Fruit fly (Drosophila melanogaster) whole organism, embryonic: Measurements from ENCODE around the gene CG5846.

Experiments
- BtbVII ChIP-seq: fragments of 200-800 bp; sonication (Bioruptor generic); optimal IDR thresholded peaks from 3 replicates; lab custom pipeline; 2017; ENCODE audit warnings: missing biosample characterization, mild to moderate bottlenecking, missing genetic modification characterization
- CG10267 ChIP-seq: fragments of 200-800 bp; sonication (Bioruptor generic); optimal IDR thresholded peaks from 2 replicates; lab custom pipeline; 2018; ENCODE audit warnings: missing biosample characterization, mild to moderate bottlenecking, missing genetic modification characterization, moderate library complexity
- CG10543 ChIP-seq: fragments of 200-800 bp; sonication (Bioruptor generic); optimal IDR thresholded peaks from 3 replicates; lab custom pipeline; 2017; ENCODE audit warnings: missing biosample characterization, mild to moderate bottlenecking, missing genetic modification characterization, moderate library complexity
- CG11696 ChIP-seq: fragments of 200-800 bp; sonication (Bioruptor generic); IDR thresholded peaks from 2 replicates; pipeline ENCODE4 v1.3.6; 2022; ENCODE audit warnings: missing biosample characterization, missing genetic modification characterization
- CG13296 ChIP-seq: fragments of 200-800 bp; sonication (Bioruptor generic); optimal IDR thresholded peaks from 3 replicates; lab custom pipeline; 2018; ENCODE audit warnings: missing biosample characterization, mild to moderate bottlenecking, missing genetic modification characterization
- CG13894 ChIP-seq: fragments of 200-800 bp; sonication (Bioruptor generic); optimal IDR thresholded peaks from 3 replicates; lab custom pipeline; 2018; ENCODE audit warnings: missing biosample characterization, mild to moderate bottlenecking, missing genetic modification characterization, moderate library complexity
- CG15073 ChIP-seq: fragments of 200-800 bp; sonication (Bioruptor generic); optimal IDR thresholded peaks from 2 replicates; lab custom pipeline; 2016; ENCODE audit warnings: missing biosample characterization, missing genetic modification characterization
- CG1603 ChIP-seq: fragments of 200-800 bp; sonication (Bioruptor generic); optimal IDR thresholded peaks from 2 replicates; lab custom pipeline; 2019; ENCODE audit warnings: missing biosample characterization, mild to moderate bottlenecking, missing genetic modification characterization, moderate library complexity
- CG18011 ChIP-seq: fragments of 200-800 bp; sonication (Bioruptor generic); optimal IDR thresholded peaks from 2 replicates; lab custom pipeline; 2017; ENCODE audit warnings: missing biosample characterization, missing genetic modification characterization, mild to moderate bottlenecking, moderate library complexity, missing genotype
- CG2678 ChIP-seq: fragments of 200-800 bp; sonication (Bioruptor generic); optimal IDR thresholded peaks from 3 replicates; lab custom pipeline; 2019; ENCODE audit warnings: missing biosample characterization, mild to moderate bottlenecking, missing genetic modification characterization, moderate library complexity
- CG2875 ChIP-seq: fragments of 200-800 bp; sonication (Bioruptor generic); optimal IDR thresholded peaks from 2 replicates; lab custom pipeline; 2017; ENCODE audit warnings: missing biosample characterization, mild to moderate bottlenecking, missing genetic modification characterization, missing genetic modification reagents
- CG34376 ChIP-seq: fragments of 200-800 bp; sonication (Bioruptor generic); optimal IDR thresholded peaks from 2 replicates; lab custom pipeline; 2018; ENCODE audit warnings: missing biosample characterization, mild to moderate bottlenecking, missing genetic modification characterization
- CG7963 ChIP-seq: fragments of 200-800 bp; sonication (Bioruptor generic); IDR thresholded peaks from 3 replicates; pipeline ENCODE4 v1.3.6; 2022; ENCODE audit warnings: missing biosample characterization, missing genetic modification characterization; ENCODE audit not compliant: partially characterized antibody
- CG8281 ChIP-seq: fragments of 200-800 bp; sonication (Bioruptor generic); optimal IDR thresholded peaks from 2 replicates; lab custom pipeline; 2018; ENCODE audit warnings: missing biosample characterization, mild to moderate bottlenecking, missing genetic modification characterization, moderate library complexity
- CrebB ChIP-seq: fragments of 200-800 bp; sonication (Bioruptor generic); optimal IDR thresholded peaks from 3 replicates; lab custom pipeline; 2018; ENCODE audit warnings: missing biosample characterization, mild to moderate bottlenecking, missing genetic modification characterization
- D ChIP-seq, 2 experiments: fragments of 200-800 bp in 1 of 2; fragments of >200 bp in 1 of 2; sonication (Bioruptor generic) in 1 of 2; optimal IDR thresholded peaks; 2 replicates in 1 of 2; 3 replicates in 1 of 2; lab custom pipeline; 2017; ENCODE audit warnings: mild to moderate bottlenecking in 1 of 2, missing biosample characterization in 1 of 2, missing genetic modification characterization in 1 of 2, missing genetic modification reagents in 1 of 2
- Ets65A ChIP-seq: fragments of 200-800 bp; sonication (Bioruptor generic); peaks from one replicate; lab custom pipeline; 2016; ENCODE audit warnings: missing biosample characterization, missing genetic modification characterization
- Fer3 ChIP-seq: fragments of 200-800 bp; sonication (Bioruptor generic); optimal IDR thresholded peaks from 2 replicates; lab custom pipeline; 2018; ENCODE audit warnings: missing biosample characterization, mild to moderate bottlenecking, missing genetic modification characterization, moderate library complexity
- GATAe ChIP-seq: fragments of 200-800 bp; sonication (Bioruptor generic); conservative IDR thresholded peaks from 2 replicates; pipeline ENCODE4 v1.3.6; 2022; ENCODE audit warnings: missing biosample characterization, missing genetic modification characterization
- HLH54F ChIP-seq: fragments of 200-800 bp; sonication (Bioruptor generic); optimal IDR thresholded peaks from 3 replicates; lab custom pipeline; 2016; ENCODE audit warnings: missing biosample characterization, missing genetic modification characterization
- Hr78 ChIP-seq, 2 experiments: fragments of 200-800 bp in 1 of 2; fragments of >200 bp in 1 of 2; sonication (Bioruptor generic) in 1 of 2; optimal IDR thresholded peaks; 2 replicates each; lab custom pipeline; 2017 to 2019; ENCODE audit warnings: missing biosample characterization in 2 of 2, missing genetic modification characterization in 2 of 2, mild to moderate bottlenecking in 1 of 2, moderate library complexity in 1 of 2
- Med ChIP-seq: fragments of 200-800 bp; sonication (Bioruptor generic); peaks from one replicate; lab custom pipeline; 2016; ENCODE audit warnings: missing biosample characterization, missing genetic modification characterization, mild to moderate bottlenecking, inconsistent platforms, moderate library complexity
- Pdp1 ChIP-seq, 2 experiments: fragments of 200-800 bp; sonication (Bioruptor generic); optimal IDR thresholded peaks; 3 replicates each; lab custom pipeline; 2016; ENCODE audit warnings: missing biosample characterization in 2 of 2, missing genetic modification characterization in 2 of 2, mild to moderate bottlenecking in 1 of 2, moderate library complexity in 1 of 2
- Stat92E ChIP-seq, 3 experiments: fragments of >200 bp in 2 of 3; fragments of 200-800 bp in 1 of 3; sonication (Bioruptor generic) in 1 of 3; optimal IDR thresholded peaks; 2 replicates each; lab custom pipeline; 2017 to 2019; ENCODE audit warnings: missing biosample characterization in 3 of 3, missing genetic modification characterization in 3 of 3, mild to moderate bottlenecking in 1 of 3, moderate library complexity in 1 of 3
- bsh ChIP-seq, 2 experiments: fragments of 200-800 bp; sonication (Bioruptor generic); optimal IDR thresholded peaks; 2 replicates each; lab custom pipeline; 2017 to 2018; ENCODE audit warnings: mild to moderate bottlenecking in 2 of 2, missing biosample characterization in 2 of 2, missing genetic modification characterization in 2 of 2, moderate library complexity in 1 of 2
- chinmo ChIP-seq: fragments of 200-800 bp; sonication (Bioruptor generic); IDR thresholded peaks from 4 replicates; pipeline ENCODE4 v1.3.6; 2022; ENCODE audit warnings: missing biosample characterization, missing genetic modification characterization; ENCODE audit not compliant: partially characterized antibody
- corto ChIP-seq: fragments of 200-800 bp; sonication (Bioruptor generic); optimal IDR thresholded peaks from 2 replicates; lab custom pipeline; 2016; ENCODE audit warnings: missing biosample characterization, mild to moderate bottlenecking, missing genetic modification characterization, moderate library complexity
- dati ChIP-seq: fragments of 200-800 bp; sonication (Bioruptor generic); IDR thresholded peaks from 2 replicates; pipeline ENCODE4 v1.3.6; 2022; ENCODE audit warnings: missing biosample characterization, missing genetic modification characterization
- disco-r ChIP-seq: fragments of 200-800 bp; sonication (Bioruptor generic); optimal IDR thresholded peaks from 2 replicates; lab custom pipeline; 2016; ENCODE audit warnings: missing biosample characterization, missing genetic modification characterization
- exex ChIP-seq: fragments of 200-800 bp; sonication (Bioruptor generic); optimal IDR thresholded peaks from 4 replicates; lab custom pipeline; 2018; ENCODE audit warnings: missing biosample characterization, mild to moderate bottlenecking, missing genetic modification characterization, moderate library complexity
- gcm ChIP-seq: fragments of 200-800 bp; sonication (Bioruptor generic); optimal IDR thresholded peaks from 2 replicates; lab custom pipeline; 2019; ENCODE audit warnings: missing biosample characterization, mild to moderate bottlenecking, missing genetic modification characterization, moderate library complexity
- grn ChIP-seq: fragments of 200-800 bp; sonication (Bioruptor generic); optimal IDR thresholded peaks from 3 replicates; lab custom pipeline; 2017; ENCODE audit warnings: missing biosample characterization, missing genetic modification characterization
- gro ChIP-seq: fragments of 200-800 bp; sonication (Bioruptor generic); optimal IDR thresholded peaks from 2 replicates; lab custom pipeline; 2016; ENCODE audit warnings: missing biosample characterization, missing genetic modification characterization
- ham ChIP-seq: fragments of 200-800 bp; sonication (Bioruptor generic); IDR thresholded peaks from 2 replicates; pipeline ENCODE4 v1.3.6; 2022; ENCODE audit warnings: missing biosample characterization, missing genetic modification characterization
- mirr ChIP-seq: fragments of 200-800 bp; sonication (Bioruptor generic); optimal IDR thresholded peaks from 3 replicates; lab custom pipeline; 2018; ENCODE audit warnings: missing biosample characterization, mild to moderate bottlenecking, missing genetic modification characterization
- nom ChIP-seq: fragments of 200-800 bp; sonication (Bioruptor generic); optimal IDR thresholded peaks from 2 replicates; lab custom pipeline; 2017; ENCODE audit warnings: missing biosample characterization, missing genetic modification characterization, mild to moderate bottlenecking, moderate library complexity, missing genetic modification reagents
- oc ChIP-seq: fragments of 200-800 bp; sonication (Bioruptor generic); optimal IDR thresholded peaks from 2 replicates; lab custom pipeline; 2018; ENCODE audit warnings: missing biosample characterization, mild to moderate bottlenecking, missing genetic modification characterization, moderate library complexity
- sd ChIP-seq: fragments of 200-800 bp; sonication (Bioruptor generic); optimal IDR thresholded peaks from 3 replicates; lab custom pipeline; 2018; ENCODE audit warnings: missing biosample characterization, mild to moderate bottlenecking, missing genetic modification characterization, moderate library complexity
- sug ChIP-seq: fragments of 200-800 bp; optimal IDR thresholded peaks from 2 replicates; lab custom pipeline; 2019; ENCODE audit warnings: missing biosample characterization, mild to moderate bottlenecking, missing genetic modification characterization, moderate library complexity
- toy ChIP-seq: fragments of 200-800 bp; sonication (Bioruptor generic); IDR thresholded peaks from 2 replicates; pipeline ENCODE4 v1.3.6; 2022; ENCODE audit warnings: missing biosample characterization, missing genetic modification characterization
- trh ChIP-seq: fragments of 200-800 bp; sonication (Bioruptor generic); optimal IDR thresholded peaks from 2 replicates; lab custom pipeline; 2016; ENCODE audit warnings: missing biosample characterization, missing genetic modification characterization
- wor ChIP-seq: fragments of 200-800 bp; sonication (Bioruptor generic); IDR thresholded peaks from 2 replicates; pipeline ENCODE4 v1.3.6; 2022; ENCODE audit warnings: missing biosample characterization, missing genetic modification characterization
- zf30C ChIP-seq: fragments of 200-800 bp; sonication (Bioruptor generic); optimal IDR thresholded peaks from 3 replicates; lab custom pipeline; 2018; ENCODE audit warnings: missing biosample characterization, mild to moderate bottlenecking, missing genetic modification characterization
- zfh1 ChIP-seq: fragments of 200-800 bp; sonication (Bioruptor generic); IDR thresholded peaks from 3 replicates; pipeline ENCODE4 v1.3.6; 2022; ENCODE audit warnings: missing biosample characterization, missing genetic modification characterization

Gene CG5846

DNA sequence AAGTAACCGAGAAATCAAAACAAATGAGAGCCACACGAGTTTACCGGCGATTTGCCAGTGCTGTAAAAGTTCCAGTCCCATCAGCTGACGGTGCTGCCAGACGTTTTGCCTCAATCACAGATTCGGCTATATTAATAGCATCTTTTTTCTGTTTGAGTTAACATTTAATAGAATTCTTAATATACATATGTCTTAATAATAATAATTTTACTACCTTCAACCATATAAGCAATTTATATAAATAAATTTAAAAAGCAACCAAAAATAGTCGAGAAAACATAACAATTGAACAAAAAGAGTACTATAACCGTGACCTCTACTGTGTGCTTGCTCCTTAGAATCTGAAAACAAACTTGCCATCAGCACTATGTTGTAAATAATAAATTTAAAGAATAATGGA is 2.9 kb downstream of the CG5846 start, which contains the start of the genes CG13126 and CG4709 (continued):
- TF ChIP-seq CG8281 (tag; lab: Kevin White, UChicago) (peak; percentile 76), CG2875 (GFP tag; lab: Kevin White, UChicago) (peak; percentile 77)

DNA sequence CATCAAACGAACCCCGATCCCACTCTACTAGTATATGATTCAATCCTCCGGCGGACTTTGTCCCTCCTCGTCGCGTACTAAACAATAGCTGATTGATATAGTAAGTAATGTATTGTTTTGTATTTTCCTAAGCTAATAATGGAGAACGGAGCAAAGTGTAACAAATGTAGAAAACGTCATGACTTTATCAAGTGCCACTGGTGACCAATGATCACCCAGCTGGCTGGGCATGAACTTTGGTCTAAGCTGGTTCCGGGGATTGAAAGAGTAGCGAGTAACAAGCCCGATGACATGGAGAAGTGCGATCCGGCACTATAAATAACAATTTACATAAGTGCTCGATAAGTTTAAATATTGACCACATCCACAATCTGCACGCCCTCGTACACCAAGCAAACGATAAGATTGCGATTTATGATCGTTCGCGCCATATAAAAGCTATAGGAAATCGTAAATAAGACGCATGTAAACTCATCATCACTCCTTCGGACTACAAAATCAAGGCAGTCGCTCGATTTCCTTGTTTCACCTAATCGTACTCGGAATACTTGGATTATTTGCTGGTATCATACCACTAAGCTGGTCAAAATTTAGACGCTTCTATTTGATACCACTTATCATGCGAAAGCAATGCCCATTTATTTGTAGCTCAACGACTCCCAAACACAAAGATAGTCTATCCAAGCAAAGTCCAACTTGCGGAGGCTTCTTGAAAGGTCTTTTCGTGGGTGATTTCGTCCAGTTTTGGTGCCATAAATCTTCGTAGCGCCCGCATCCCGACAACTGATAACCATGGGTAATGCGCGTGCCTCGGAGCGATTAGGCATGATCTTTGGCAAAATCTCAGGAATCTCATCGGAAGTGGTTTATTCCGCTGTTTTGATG is 7.6 kb downstream of the CG5846 start:
- TF ChIP-seq gro, result peak; percentile 4
- TF ChIP-seq sd (tag; lab: Kevin White, UChicago), result peak; percentile 56
- TF ChIP-seq CG15073 (GFP tag; lab: Kevin White, UChicago), result no peak
- TF ChIP-seq CG7963 (GFP tag; lab: Robert Waterston, UW), result no peak
- TF ChIP-seq Pdp1 (GFP tag; optimal IDR thresholded peaks at IDR 0.05; lab: Kevin White, UChicago), result peak in 1 of 2 experiments; percentile 36
- TF ChIP-seq bsh (GFP tag; optimal IDR thresholded peaks at IDR 0.05; lab: Kevin White, UChicago), result peak in 1 of 2 experiments; percentile 50
- TF ChIP-seq mirr (GFP tag; lab: Kevin White, UChicago), result peak; percentile 55
- TF ChIP-seq disco-r (GFP tag; lab: Kevin White, UChicago), result no peak
- TF ChIP-seq trh, result no peak
- peak; percentile 3 for TF ChIP-seq CG2678 (tag; lab: Kevin White, UChicago)
- TF ChIP-seq toy (GFP tag; lab: Robert Waterston, UW), result no peak
- TF ChIP-seq CG10543 (GFP tag; lab: Kevin White, UChicago), result peak; percentile 39
- TF ChIP-seq CG11696 (GFP tag; lab: Robert Waterston, UW), result no peak
- TF ChIP-seq CG18011 (GFP tag; lab: Kevin White, UChicago), result peak; percentile 56
- no peak for TF ChIP-seq CG10267 (tag; lab: Kevin White, UChicago)
- peak; percentile 91 for TF ChIP-seq CG34376 (GFP tag; lab: Kevin White, UChicago)
- no peak for TF ChIP-seq oc (tag; lab: Kevin White, UChicago)
- TF ChIP-seq corto (GFP tag; lab: Kevin White, UChicago), result peak; percentile 58
- TF ChIP-seq BtbVII (GFP tag; lab: Kevin White, UChicago), result peak; percentile 35
- peak; percentile 25 for TF ChIP-seq CG13894 (tag; lab: Kevin White, UChicago)
- TF ChIP-seq GATAe (GFP tag; lab: Robert Waterston, UW), result peak; percentile 51
- TF ChIP-seq ham (GFP tag; lab: Robert Waterston, UW), result no peak
- TF ChIP-seq nom (GFP tag; lab: Kevin White, UChicago), result peak; percentile 60
- no peak for TF ChIP-seq D (optimal IDR thresholded peaks at IDR 0.05; lab: Kevin White, UChicago)
- TF ChIP-seq D (GFP tag; optimal IDR thresholded peaks at IDR 0.05; lab: Kevin White, UChicago), result no peak
- TF ChIP-seq Med (GFP tag; lab: Kevin White, UChicago), result peak; percentile 36
- peak; percentile 29 for TF ChIP-seq CG13296 (GFP tag; lab: Kevin White, UChicago)
- 0 out of 4 replicates have a peak, but pooled peaks have one; percentile 6 for TF ChIP-seq chinmo
- peak; percentile 24 for TF ChIP-seq grn (GFP tag; lab: Kevin White, UChicago)
- TF ChIP-seq sug (tag; lab: Kevin White, UChicago), result peak; percentile 65
- peak; percentile 88 for TF ChIP-seq exex
- no peak for TF ChIP-seq gcm (GFP tag; lab: Kevin White, UChicago)

DNA sequence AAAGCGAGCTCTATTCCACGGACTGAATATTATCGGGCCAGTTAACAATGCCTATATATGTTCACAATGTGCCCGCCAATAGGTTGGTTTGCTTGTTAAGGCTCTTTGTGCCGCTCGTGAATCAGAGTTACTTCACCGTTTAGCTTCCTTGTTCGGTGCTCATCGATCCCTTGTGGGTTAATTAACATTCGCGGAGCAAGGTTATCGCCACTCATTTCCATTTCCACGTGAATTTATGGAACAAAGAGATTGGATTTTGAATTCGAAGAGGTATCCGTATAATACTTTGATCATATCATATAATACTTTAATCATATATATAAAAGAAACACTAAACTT is 8.5 kb downstream of the CG5846 start:
- TF ChIP-seq dati (no peak), wor (GFP tag; lab: Robert Waterston, UW) (no peak), CG1603 (no peak), zf30C (GFP tag; lab: Kevin White, UChicago) (no peak), CrebB (tag; lab: Kevin White, UChicago) (no peak), Stat92E (GFP tag; optimal IDR thresholded peaks at IDR 0.05; lab: Kevin White, UChicago) (no peak), Ets65A (GFP tag; lab: Kevin White, UChicago) (peak; percentile 55), HLH54F (GFP tag; lab: Kevin White, UChicago) (no peak), zfh1 (GFP tag; lab: Robert Waterston, UW) (no peak), Fer3 (peak; percentile 16), Hr78 (GFP tag; optimal IDR thresholded peaks at IDR 0.05; lab: Kevin White, UChicago) (peak in 1 of 2 experiments; percentile 28)
